Fruit fly (Drosophila melanogaster): Measurements from ENCODE around the gene GV1.
A peak's percentile ranks its signal among the peaks of the same experiment; 100 is the strongest.

The GV1 gene

DNA sequence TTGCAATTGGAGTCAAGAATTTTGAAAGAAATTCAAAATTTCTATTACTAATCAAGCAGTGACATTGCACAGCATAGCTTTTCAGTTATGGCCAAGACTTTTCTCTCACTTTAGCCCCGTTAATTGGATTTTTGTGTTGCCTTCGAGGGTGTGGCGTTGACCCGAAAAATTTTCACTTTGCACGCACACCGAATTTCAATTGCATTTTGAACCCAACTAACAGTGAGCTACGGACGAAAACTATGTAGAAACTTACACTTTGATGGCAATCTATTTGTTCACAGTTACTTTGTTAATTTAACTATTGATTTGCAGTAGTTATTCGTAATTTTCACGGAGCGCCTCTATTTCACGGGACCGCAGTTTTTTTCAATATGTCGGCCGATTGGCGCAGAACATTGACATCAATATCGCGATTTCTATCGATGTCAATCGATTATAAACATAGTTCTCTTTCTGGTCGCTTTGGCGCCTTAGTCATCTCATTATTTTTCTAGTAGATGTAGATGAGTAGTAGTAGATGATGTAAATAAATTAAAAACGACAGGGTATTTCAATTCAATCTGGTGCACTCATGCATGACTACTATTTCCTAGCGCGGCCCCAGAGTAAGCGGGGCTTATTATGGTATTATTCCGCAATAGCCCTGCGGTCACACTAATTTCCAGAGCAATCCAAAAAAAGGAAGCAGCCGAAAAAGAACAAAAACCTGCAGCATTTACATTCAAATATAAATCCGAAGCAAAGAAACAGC lies 15.3 kb upstream of the GV1 start, which contains the start of the genes alpha-Spec, dlt and Cdc37 (continued):
- TF ChIP-seq H2.0 (GFP tag; IDR thresholded peaks at IDR 0.05) (no peak), Pdp1 (GFP tag; optimal IDR thresholded peaks at IDR 0.05) (peak in 1 of 2 experiments; percentile 23), NC2α (GFP tag; optimal IDR thresholded peaks at IDR 0.05) (peak; percentile 8), HLH4C (GFP tag; IDR thresholded peaks at IDR 0.05; ENCODE audit: partially characterized antibody) (peak; percentile 88), NFAT (GFP tag; IDR thresholded peaks at IDR 0.05) (0 out of 2 replicates have a peak, but pooled peaks have one; percentile 16), Rfx (GFP tag; IDR thresholded peaks at IDR 0.05) (peak; percentile 51), Max (GFP tag; optimal IDR thresholded peaks at IDR 0.05) (no peak), pros (GFP tag; optimal IDR thresholded peaks at IDR 0.05) (peak; percentile 15), CG11093 (GFP tag; IDR thresholded peaks at IDR 0.05) (no peak), mam (GFP tag; optimal IDR thresholded peaks at IDR 0.05) (peak; percentile 41), CG43689 (GFP tag; IDR thresholded peaks at IDR 0.05) (no peak), da (GFP tag; optimal IDR thresholded peaks at IDR 0.05) (no peak), chif (GFP tag; optimal IDR thresholded peaks at IDR 0.05) (peak in 1 of 2 experiments; percentile 32), CG30020 (tag; optimal IDR thresholded peaks at IDR 0.05) (peak; percentile 31), stwl (tag; optimal IDR thresholded peaks at IDR 0.05) (peak; percentile 1), Xbp1 (GFP tag; optimal IDR thresholded peaks at IDR 0.05) (peak; percentile 17), gro (GFP tag; optimal IDR thresholded peaks at IDR 0.05) (peak; percentile 61), nmo (GFP tag; optimal IDR thresholded peaks at IDR 0.05) (peak; percentile 54), schlank (tag; optimal IDR thresholded peaks at IDR 0.05) (no peak), slou (GFP tag; optimal IDR thresholded peaks at IDR 0.05) (no peak), CG9727 (GFP tag; optimal IDR thresholded peaks at IDR 0.05) (peak; percentile 10), CG3995 (GFP tag; optimal IDR thresholded peaks at IDR 0.05) (peak; percentile 52), CG4707 (GFP tag; optimal IDR thresholded peaks at IDR 0.05) (no peak), tna (GFP tag; IDR thresholded peaks at IDR 0.05; ENCODE audit: partially characterized antibody) (peak; percentile 74), CG9609 (GFP tag; optimal IDR thresholded peaks at IDR 0.05) (no peak), Asciz (GFP tag; optimal IDR thresholded peaks at IDR 0.05) (no peak), tin (GFP tag; optimal IDR thresholded peaks at IDR 0.05) (no peak), CG7963 (GFP tag; IDR thresholded peaks at IDR 0.05; ENCODE audit: partially characterized antibody) (peak; percentile 79), lola (GFP tag; optimal IDR thresholded peaks at IDR 0.05) (no peak), sqz (GFP tag; optimal IDR thresholded peaks at IDR 0.05) (no peak), chn (GFP tag; optimal IDR thresholded peaks at IDR 0.05) (peak; percentile 4), CG4424 (GFP tag; optimal IDR thresholded peaks at IDR 0.05) (peak; percentile 24), CG34224 (GFP tag; IDR thresholded peaks at IDR 0.05; ENCODE audit: partially characterized antibody) (peak; percentile 73; the same call in 2 of the 3 replicates), CG9797 (GFP tag; optimal IDR thresholded peaks at IDR 0.05) (peak; percentile 88), jing (GFP tag; optimal IDR thresholded peaks at IDR 0.05) (no peak), CG5953 (GFP tag; IDR thresholded peaks at IDR 0.05) (no peak), CoRest (tag; optimal IDR thresholded peaks at IDR 0.05) (peak; percentile 20), Fer3 (tag; optimal IDR thresholded peaks at IDR 0.05) (peak; percentile 24), CG10267 (tag; optimal IDR thresholded peaks at IDR 0.05) (peak; percentile 79), NfI (GFP tag; optimal IDR thresholded peaks at IDR 0.05) (peak; percentile 35), Stat92E (GFP tag; optimal IDR thresholded peaks at IDR 0.05) (peak in 1 of 3 experiments; percentile 21), nom (GFP tag; optimal IDR thresholded peaks at IDR 0.05) (peak; percentile 55), CG18011 (GFP tag; optimal IDR thresholded peaks at IDR 0.05) (no peak), lilli (GFP tag; optimal IDR thresholded peaks at IDR 0.05) (peak; percentile 15), sob (GFP tag; IDR thresholded peaks at IDR 0.05) (0 out of 2 replicates have a peak, but pooled peaks have one; percentile 41), phol (tag; optimal IDR thresholded peaks at IDR 0.05) (peak; percentile 99), shn (GFP tag; optimal IDR thresholded peaks at IDR 0.05) (no peak)
